Fruit fly (Drosophila melanogaster) whole organism, embryonic: ENCODE results near the gene Tailor.

ENCODE experiments used
- Asciz ChIP-seq: fragments of 200-800 bp; sonication (Bioruptor generic); optimal IDR thresholded peaks from 2 replicates; lab custom pipeline; 2017; ENCODE audit warnings: missing biosample characterization, mild to moderate bottlenecking, missing genetic modification characterization, missing genetic modification reagents
- Blimp-1 ChIP-seq: fragments of 200-800 bp; sonication (Bioruptor generic); optimal IDR thresholded peaks from 3 replicates; lab custom pipeline; 2018; ENCODE audit warnings: missing biosample characterization, missing genetic modification characterization, mild to moderate bottlenecking, moderate library complexity, missing genetic modification reagents
- CG10462 ChIP-seq: fragments of 200-800 bp; sonication (Bioruptor generic); optimal IDR thresholded peaks from 2 replicates; lab custom pipeline; 2016; ENCODE audit warnings: missing biosample characterization, missing genetic modification characterization
- CG11085 ChIP-seq: fragments of 200-800 bp; sonication (Bioruptor generic); IDR thresholded peaks from 2 replicates; pipeline ENCODE4 v1.3.6; 2022; ENCODE audit warnings: missing biosample characterization, missing genetic modification characterization
- CG11560 ChIP-seq: fragments of 200-800 bp; sonication (Bioruptor generic); IDR thresholded peaks from 3 replicates; pipeline ENCODE4 v1.3.6; 2022; ENCODE audit warnings: missing biosample characterization, missing genetic modification characterization
- CG13287 ChIP-seq: fragments of 200-800 bp; sonication (Bioruptor generic); IDR thresholded peaks from 2 replicates; pipeline ENCODE4 v1.3.6; 2022; ENCODE audit warnings: missing biosample characterization, missing genetic modification characterization; ENCODE audit not compliant: partially characterized antibody
- CG18262 ChIP-seq: fragments of 200-800 bp; optimal IDR thresholded peaks from 3 replicates; lab custom pipeline; 2019; ENCODE audit warnings: missing biosample characterization, mild to moderate bottlenecking, missing genetic modification characterization, moderate library complexity
- CG2678 ChIP-seq: fragments of 200-800 bp; sonication (Bioruptor generic); optimal IDR thresholded peaks from 3 replicates; lab custom pipeline; 2019; ENCODE audit warnings: missing biosample characterization, mild to moderate bottlenecking, missing genetic modification characterization, moderate library complexity
- CG34422 ChIP-seq: fragments of 200-800 bp; sonication (Bioruptor generic); IDR thresholded peaks from 3 replicates; pipeline ENCODE4 v1.3.6; 2022; ENCODE audit warnings: missing biosample characterization, missing genetic modification characterization
- CG42726 ChIP-seq: fragments of 200-800 bp; sonication (Bioruptor generic); IDR thresholded peaks from 2 replicates; pipeline ENCODE4 v1.3.6; 2022; ENCODE audit warnings: missing biosample characterization, missing genetic modification characterization; ENCODE audit not compliant: partially characterized antibody
- CG4282 ChIP-seq: fragments of 200-800 bp; sonication (Bioruptor generic); optimal IDR thresholded peaks from 2 replicates; lab custom pipeline; 2016; ENCODE audit warnings: missing biosample characterization, missing genetic modification characterization
- CG4328 ChIP-seq: fragments of 200-800 bp; sonication (Bioruptor generic); optimal IDR thresholded peaks from 3 replicates; lab custom pipeline; 2017; ENCODE audit warnings: missing biosample characterization, missing genetic modification reagents, missing genetic modification characterization
- CG4707 ChIP-seq: fragments of 200-800 bp; sonication (Bioruptor generic); optimal IDR thresholded peaks from 2 replicates; lab custom pipeline; 2018; ENCODE audit warnings: missing biosample characterization, mild to moderate bottlenecking, missing genetic modification characterization, moderate library complexity
- CG8290 ChIP-seq, 3 experiments: fragments of 200-800 bp; sonication (Bioruptor generic); optimal IDR thresholded peaks; 2 replicates each; lab custom pipeline; 2016 to 2019; ENCODE audit warnings: missing biosample characterization in 3 of 3, missing genetic modification characterization in 3 of 3, mild to moderate bottlenecking in 2 of 3, moderate library complexity in 1 of 3
- CG9215 ChIP-seq: fragments of 200-800 bp; sonication (Bioruptor generic); IDR thresholded peaks from 2 replicates; pipeline ENCODE4 v1.3.6; 2022; ENCODE audit warnings: missing biosample characterization, missing genetic modification characterization
- CG9727 ChIP-seq: fragments of 200-800 bp; sonication (Bioruptor generic); optimal IDR thresholded peaks from 3 replicates; lab custom pipeline; 2017; ENCODE audit warnings: missing biosample characterization, mild to moderate bottlenecking, missing genetic modification characterization
- CG9876 ChIP-seq: fragments of 200-800 bp; sonication (Bioruptor generic); optimal IDR thresholded peaks from 2 replicates; lab custom pipeline; 2016; ENCODE audit warnings: missing biosample characterization, missing genetic modification characterization
- Chrac-16 ChIP-seq: fragments of 200-800 bp; sonication (Bioruptor generic); optimal IDR thresholded peaks from 3 replicates; lab custom pipeline; 2016; ENCODE audit warnings: missing biosample characterization, missing genetic modification characterization
- D ChIP-seq, 2 experiments: fragments of 200-800 bp in 1 of 2; fragments of >200 bp in 1 of 2; sonication (Bioruptor generic) in 1 of 2; optimal IDR thresholded peaks; 2 replicates in 1 of 2; 3 replicates in 1 of 2; lab custom pipeline; 2017; ENCODE audit warnings: mild to moderate bottlenecking in 1 of 2, missing biosample characterization in 1 of 2, missing genetic modification characterization in 1 of 2, missing genetic modification reagents in 1 of 2
- Dp ChIP-seq: fragments of 200-800 bp; sonication (Bioruptor generic); optimal IDR thresholded peaks from 2 replicates; lab custom pipeline; 2018; ENCODE audit warnings: missing biosample characterization, mild to moderate bottlenecking, missing genetic modification characterization, moderate library complexity
- Elba2 ChIP-seq: fragments of 200-800 bp; sonication (Bioruptor generic); optimal IDR thresholded peaks from 3 replicates; lab custom pipeline; 2016; ENCODE audit warnings: missing biosample characterization, missing genetic modification characterization
- Ets97D ChIP-seq: fragments of 200-800 bp; sonication (Bioruptor generic); optimal IDR thresholded peaks from 3 replicates; lab custom pipeline; 2016; ENCODE audit warnings: missing biosample characterization, missing genetic modification characterization
- Fer2 ChIP-seq: fragments of 200-800 bp; sonication (Bioruptor generic); optimal IDR thresholded peaks from 2 replicates; lab custom pipeline; 2018; ENCODE audit warnings: missing biosample characterization, mild to moderate bottlenecking, missing genetic modification characterization, moderate library complexity
- HLHmδ ChIP-seq: fragments of 200-800 bp; sonication (Bioruptor generic); optimal IDR thresholded peaks from 2 replicates; lab custom pipeline; 2018; ENCODE audit warnings: missing biosample characterization, mild to moderate bottlenecking, missing genetic modification characterization, moderate library complexity
- Mad ChIP-seq: fragments of 200-800 bp; sonication (Bioruptor generic); optimal IDR thresholded peaks from 2 replicates; lab custom pipeline; 2016; ENCODE audit warnings: missing biosample characterization, missing genetic modification characterization
- Mes4 ChIP-seq: fragments of 200-800 bp; sonication (Bioruptor generic); optimal IDR thresholded peaks from 2 replicates; lab custom pipeline; 2016; ENCODE audit warnings: missing biosample characterization, missing genetic modification characterization
- Mrtf ChIP-seq: fragments of 200-800 bp; sonication (Bioruptor generic); IDR thresholded peaks from 3 replicates; pipeline ENCODE4 v1.3.6; 2022; ENCODE audit warnings: missing biosample characterization, missing genetic modification characterization
- Sin3A ChIP-seq: fragments of >200 bp; optimal IDR thresholded peaks from 2 replicates; lab custom pipeline; 2018
- chn ChIP-seq: fragments of 200-800 bp; sonication (Bioruptor generic); optimal IDR thresholded peaks from 2 replicates; lab custom pipeline; 2016; ENCODE audit warnings: missing biosample characterization, missing genetic modification characterization
- crp ChIP-seq, 2 experiments: fragments of 200-800 bp; sonication (Bioruptor generic); optimal IDR thresholded peaks; 2 replicates in 1 of 2; 3 replicates in 1 of 2; lab custom pipeline; 2017; ENCODE audit warnings: missing biosample characterization in 2 of 2, missing genetic modification characterization in 2 of 2, mild to moderate bottlenecking in 1 of 2, moderate library complexity in 1 of 2
- cwo ChIP-seq: fragments of 200-800 bp; sonication (Bioruptor generic); optimal IDR thresholded peaks from 3 replicates; lab custom pipeline; 2017; ENCODE audit warnings: missing biosample characterization, missing genetic modification characterization, mild to moderate bottlenecking, moderate library complexity, missing genetic modification reagents
- emc ChIP-seq: fragments of 200-800 bp; sonication (Bioruptor generic); optimal IDR thresholded peaks from 2 replicates; lab custom pipeline; 2016; ENCODE audit warnings: missing biosample characterization, missing genetic modification characterization
- fd96Cb ChIP-seq: fragments of 200-800 bp; sonication (Bioruptor generic); optimal IDR thresholded peaks from 2 replicates; lab custom pipeline; 2018; ENCODE audit warnings: missing biosample characterization, mild to moderate bottlenecking, missing genetic modification characterization, moderate library complexity
- gcm2 ChIP-seq: fragments of 200-800 bp; sonication (Bioruptor generic); optimal IDR thresholded peaks from 2 replicates; lab custom pipeline; 2016; ENCODE audit warnings: missing biosample characterization, missing genetic modification characterization
- grau ChIP-seq: fragments of 200-800 bp; optimal IDR thresholded peaks from 3 replicates; lab custom pipeline; 2019; ENCODE audit warnings: missing biosample characterization, mild to moderate bottlenecking, missing genetic modification characterization, moderate library complexity
- gt ChIP-seq: fragments of 200-800 bp; sonication (Bioruptor generic); IDR thresholded peaks from 2 replicates; pipeline ENCODE4 v1.3.6; 2022; ENCODE audit warnings: missing biosample characterization, missing genetic modification characterization
- ind ChIP-seq: fragments of 200-800 bp; sonication (Bioruptor generic); optimal IDR thresholded peaks from 3 replicates; lab custom pipeline; 2016; ENCODE audit warnings: missing biosample characterization, missing genetic modification characterization
- lola ChIP-seq, 3 experiments: fragments of >200 bp in 2 of 3; fragments of 200-800 bp in 1 of 3; sonication (Bioruptor generic) in 1 of 3; optimal IDR thresholded peaks; 2 replicates each; lab custom pipeline; 2017 to 2019; ENCODE audit warnings: missing biosample characterization in 3 of 3, missing genetic modification characterization in 3 of 3, mild to moderate bottlenecking in 1 of 3, moderate library complexity in 1 of 3
- lov ChIP-seq, 2 experiments: fragments of 200-800 bp in 1 of 2; fragments of >200 bp in 1 of 2; sonication (Bioruptor generic) in 1 of 2; IDR thresholded peaks in 1 of 2; optimal IDR thresholded peaks in 1 of 2; 2 replicates in 1 of 2; 3 replicates in 1 of 2; pipeline versions ENCODE4 v1.3.6 to Lab custom; 2017 to 2022; ENCODE audit warnings: missing biosample characterization in 1 of 2, missing genetic modification characterization in 1 of 2
- nerfin-2 ChIP-seq: fragments of 200-800 bp; sonication (Bioruptor generic); IDR thresholded peaks from 2 replicates; pipeline ENCODE4 v1.3.6; 2022; ENCODE audit warnings: missing biosample characterization, missing genetic modification characterization; ENCODE audit not compliant: partially characterized antibody
- oc ChIP-seq: fragments of 200-800 bp; sonication (Bioruptor generic); optimal IDR thresholded peaks from 2 replicates; lab custom pipeline; 2018; ENCODE audit warnings: missing biosample characterization, mild to moderate bottlenecking, missing genetic modification characterization, moderate library complexity
- scrt ChIP-seq: fragments of 200-800 bp; sonication (Bioruptor generic); optimal IDR thresholded peaks from 2 replicates; lab custom pipeline; 2018; ENCODE audit warnings: missing biosample characterization, mild to moderate bottlenecking, missing genetic modification characterization, moderate library complexity
- tio ChIP-seq: fragments of 200-800 bp; sonication (Bioruptor generic); optimal IDR thresholded peaks from 2 replicates; lab custom pipeline; 2017; ENCODE audit warnings: missing biosample characterization, missing genetic modification characterization, inconsistent platforms
- unc-4 ChIP-seq: fragments of 200-800 bp; sonication (Bioruptor generic); IDR thresholded peaks from 2 replicates; pipeline ENCODE4 v1.3.6; 2022; ENCODE audit warnings: missing biosample characterization, missing genetic modification characterization; ENCODE audit not compliant: partially characterized antibody
- wdn ChIP-seq: fragments of 200-800 bp; sonication (Bioruptor generic); IDR thresholded peaks from 2 replicates; pipeline ENCODE4 v1.3.6; 2022; ENCODE audit warnings: missing biosample characterization, missing genetic modification characterization
- wek ChIP-seq: fragments of 200-800 bp; sonication (Bioruptor generic); optimal IDR thresholded peaks from 3 replicates; lab custom pipeline; 2018; ENCODE audit warnings: missing biosample characterization, mild to moderate bottlenecking, missing genetic modification characterization, moderate library complexity

Gene Tailor

dm6 chr3R:7108589-7109312 lies 22.9 kb upstream of the Tailor start (continued):
- TF ChIP-seq nerfin-2 (GFP tag; lab: Robert Waterston, UW) (no peak), CG9215 (GFP tag; lab: Robert Waterston, UW) (no peak), lola (GFP tag; optimal IDR thresholded peaks at IDR 0.05; lab: Kevin White, UChicago) (peak in 1 of 3 experiments; percentile 99), Fer2 (tag; lab: Kevin White, UChicago) (peak; percentile 63), Mes4 (GFP tag; lab: Kevin White, UChicago) (peak; percentile 93), wdn (GFP tag; lab: Robert Waterston, UW) (no peak), CG18262 (tag; lab: Kevin White, UChicago) (peak; percentile 99), CG9876 (GFP tag; lab: Kevin White, UChicago) (peak; percentile 67), ind (GFP tag; lab: Kevin White, UChicago) (peak; percentile 87), oc (peak; percentile 97), CG8290 (GFP tag; optimal IDR thresholded peaks at IDR 0.05; lab: Kevin White, UChicago) (peak; percentile 95), CG8290 (tag; optimal IDR thresholded peaks at IDR 0.05; lab: Kevin White, UChicago) (peak; percentile 50 to 91), CG13287 (GFP tag; lab: Robert Waterston, UW) (no peak), grau (tag; lab: Kevin White, UChicago) (peak; percentile 94), Elba2 (GFP tag; lab: Kevin White, UChicago) (peak; percentile 86), gcm2 (GFP tag; lab: Kevin White, UChicago) (peak; percentile 81), CG9727 (GFP tag; lab: Kevin White, UChicago) (peak; percentile 98), HLHmδ (GFP tag; lab: Kevin White, UChicago) (no peak), wek (peak; percentile 58), CG11085 (GFP tag; lab: Robert Waterston, UW) (no peak), CG34422 (GFP tag; lab: Robert Waterston, UW) (no peak), cwo (GFP tag; lab: Kevin White, UChicago) (peak; percentile 69), CG4328 (peak; percentile 88), fd96Cb (peak; percentile 97), CG10462 (peak; percentile 98), emc (GFP tag; lab: Kevin White, UChicago) (no peak), Chrac-16 (peak; percentile 95), unc-4 (GFP tag; lab: Robert Waterston, UW) (no peak), Dp (GFP tag; lab: Kevin White, UChicago) (no peak), Ets97D (GFP tag; lab: Kevin White, UChicago) (peak; percentile 66), D (optimal IDR thresholded peaks at IDR 0.05; lab: Kevin White, UChicago) (no peak), D (GFP tag; optimal IDR thresholded peaks at IDR 0.05; lab: Kevin White, UChicago) (peak; percentile 98), Sin3A (lab: Kevin White, UChicago) (no peak), lov (optimal IDR thresholded peaks at IDR 0.05; lab: Kevin White, UChicago) (no peak), lov (GFP tag; IDR thresholded peaks at IDR 0.05; lab: Robert Waterston, UW) (no peak), Blimp-1 (GFP tag; lab: Kevin White, UChicago) (peak; percentile 98), chn (GFP tag; lab: Kevin White, UChicago) (peak; percentile 95), CG11560 (tag; lab: Robert Waterston, UW) (no peak), CG4282 (GFP tag; lab: Kevin White, UChicago) (peak; percentile 61), crp (GFP tag; optimal IDR thresholded peaks at IDR 0.05; lab: Kevin White, UChicago) (peak; percentile 41 to 60), CG42726 (GFP tag; lab: Robert Waterston, UW) (no peak), gt (GFP tag; lab: Robert Waterston, UW) (no peak), Asciz (GFP tag; lab: Kevin White, UChicago) (peak; percentile 97), CG2678 (tag; lab: Kevin White, UChicago) (peak; percentile 96), scrt (GFP tag; lab: Kevin White, UChicago) (peak; percentile 78), CG4707 (GFP tag; lab: Kevin White, UChicago) (peak; percentile 89), tio (GFP tag; lab: Kevin White, UChicago) (peak; percentile 92), Mad (GFP tag; lab: Kevin White, UChicago) (peak; percentile 90), Mrtf (GFP tag; lab: Robert Waterston, UW) (no peak)
